Worm (Caenorhabditis elegans): ENCODE results near the gene osg-1.

ce11 chrIII:5543727-5544345, 56.5 kb downstream of the osg-1 start, which contains the start of gene D1044.1:
- no peak for TF ChIP-seq dao-5 (tag; optimal IDR thresholded peaks at IDR 0.05)
- TF ChIP-seq him-1 (tag; optimal IDR thresholded peaks at IDR 0.05), result no peak

All from whole organism, L4/young adult.